Worm (Caenorhabditis elegans): ENCODE measurements around the gene C07G1.7.

- TF ChIP-seq ama-1 (optimal IDR thresholded peaks at IDR 0.05) (no peak), aly-2 (tag; optimal IDR thresholded peaks at IDR 0.05) (no peak), pqm-1 (tag; optimal IDR thresholded peaks at IDR 0.05) (no peak), nhr-237 (tag; optimal IDR thresholded peaks at IDR 0.05) (no peak)
These were observed 29.1 kb downstream of the C07G1.7 start for ce11 chrIV:8182566-8182965.
